Fruit fly (Drosophila melanogaster) whole organism, embryonic: ENCODE results near the gene CG10300.
A peak's percentile ranks its signal among the peaks of the same experiment; 100 is the strongest.

ENCODE experiments used
- CG10321 ChIP-seq: fragments of 200-800 bp; sonication (Bioruptor generic); IDR thresholded peaks from 2 replicates; pipeline ENCODE4 v1.3.6; 2022; ENCODE audit warnings: missing biosample characterization, missing genetic modification characterization
- CG11093 ChIP-seq: fragments of 200-800 bp; sonication (Bioruptor generic); IDR thresholded peaks from 3 replicates; pipeline ENCODE4 v1.3.6; 2022; ENCODE audit warnings: missing biosample characterization, missing genetic modification characterization
- CG11560 ChIP-seq: fragments of 200-800 bp; sonication (Bioruptor generic); IDR thresholded peaks from 3 replicates; pipeline ENCODE4 v1.3.6; 2022; ENCODE audit warnings: missing biosample characterization, missing genetic modification characterization
- CG12744 ChIP-seq: fragments of 200-800 bp; sonication (Bioruptor generic); optimal IDR thresholded peaks from 2 replicates; lab custom pipeline; 2016; ENCODE audit warnings: missing biosample characterization, missing genetic modification characterization
- CG13624 ChIP-seq: fragments of 200-800 bp; sonication (Bioruptor generic); optimal IDR thresholded peaks from 2 replicates; lab custom pipeline; 2016; ENCODE audit warnings: missing biosample characterization, missing genetic modification characterization
- CG15601 ChIP-seq: fragments of 200-800 bp; sonication (Bioruptor generic); optimal IDR thresholded peaks from 3 replicates; lab custom pipeline; 2019; ENCODE audit warnings: missing biosample characterization, mild to moderate bottlenecking, missing genetic modification characterization, moderate library complexity
- CG16815 ChIP-seq: fragments of 200-800 bp; sonication (Bioruptor generic); optimal IDR thresholded peaks from 3 replicates; lab custom pipeline; 2017; ENCODE audit warnings: missing biosample characterization, mild to moderate bottlenecking, missing genetic modification characterization
- CG30403 ChIP-seq: fragments of 200-800 bp; sonication (Bioruptor generic); optimal IDR thresholded peaks from 3 replicates; lab custom pipeline; 2016; ENCODE audit warnings: missing biosample characterization, missing genetic modification characterization
- CG34224 ChIP-seq: fragments of 200-800 bp; sonication (Bioruptor generic); IDR thresholded peaks from 3 replicates; pipeline ENCODE4 v1.3.6; 2022; ENCODE audit warnings: missing biosample characterization, missing genetic modification characterization; ENCODE audit not compliant: partially characterized antibody
- CG34422 ChIP-seq: fragments of 200-800 bp; sonication (Bioruptor generic); IDR thresholded peaks from 3 replicates; pipeline ENCODE4 v1.3.6; 2022; ENCODE audit warnings: missing biosample characterization, missing genetic modification characterization
- CG5180 ChIP-seq: fragments of 200-800 bp; sonication (Bioruptor generic); optimal IDR thresholded peaks from 3 replicates; lab custom pipeline; 2017; ENCODE audit warnings: missing biosample characterization, missing genetic modification characterization, mild to moderate bottlenecking, moderate library complexity, missing genetic modification reagents
- CG6689 ChIP-seq: fragments of 200-800 bp; sonication (Bioruptor generic); IDR thresholded peaks from 2 replicates; pipeline ENCODE4 v1.3.6; 2022; ENCODE audit warnings: missing biosample characterization, missing genetic modification characterization
- CG6791 ChIP-seq: fragments of 200-800 bp; sonication (Bioruptor generic); IDR thresholded peaks from 3 replicates; pipeline ENCODE4 v1.3.6; 2022; ENCODE audit warnings: missing biosample characterization, missing genetic modification characterization; ENCODE audit not compliant: partially characterized antibody
- CG8290 ChIP-seq, 3 experiments: fragments of 200-800 bp; sonication (Bioruptor generic); optimal IDR thresholded peaks; 2 replicates each; lab custom pipeline; 2016 to 2019; ENCODE audit warnings: missing biosample characterization in 3 of 3, missing genetic modification characterization in 3 of 3, mild to moderate bottlenecking in 2 of 3, moderate library complexity in 1 of 3
- CG8765 ChIP-seq: fragments of 200-800 bp; sonication (Bioruptor generic); IDR thresholded peaks from 2 replicates; pipeline ENCODE4 v1.3.6; 2022; ENCODE audit warnings: missing biosample characterization, missing genetic modification characterization
- CG9727 ChIP-seq: fragments of 200-800 bp; sonication (Bioruptor generic); optimal IDR thresholded peaks from 3 replicates; lab custom pipeline; 2017; ENCODE audit warnings: missing biosample characterization, mild to moderate bottlenecking, missing genetic modification characterization
- CHES-1-like ChIP-seq: fragments of 200-800 bp; sonication (Bioruptor generic); optimal IDR thresholded peaks from 2 replicates; lab custom pipeline; 2016; ENCODE audit warnings: missing biosample characterization, missing genetic modification characterization
- CTCF ChIP-seq: fragments of 200-800 bp; sonication (Bioruptor generic); optimal IDR thresholded peaks from 2 replicates; lab custom pipeline; 2017; ENCODE audit warnings: missing biosample characterization, mild to moderate bottlenecking, missing genetic modification characterization, moderate library complexity
- E2f1 ChIP-seq: fragments of 200-800 bp; sonication (Bioruptor generic); IDR thresholded peaks from 2 replicates; pipeline ENCODE4 v1.3.6; 2022; ENCODE audit warnings: missing biosample characterization, missing genetic modification characterization
- Eip74EF ChIP-seq, 2 experiments: fragments of 200-800 bp in 1 of 2; fragments of >200 bp in 1 of 2; sonication (Bioruptor generic) in 1 of 2; optimal IDR thresholded peaks; 2 replicates each; lab custom pipeline; 2017 to 2019; ENCODE audit warnings: missing biosample characterization in 2 of 2, missing genetic modification characterization in 2 of 2, mild to moderate bottlenecking in 1 of 2, moderate library complexity in 1 of 2
- Ets97D ChIP-seq: fragments of 200-800 bp; sonication (Bioruptor generic); optimal IDR thresholded peaks from 3 replicates; lab custom pipeline; 2016; ENCODE audit warnings: missing biosample characterization, missing genetic modification characterization
- Gsc ChIP-seq: fragments of 200-800 bp; sonication (Bioruptor generic); IDR thresholded peaks from 2 replicates; pipeline ENCODE4 v1.3.6; 2022; ENCODE audit warnings: missing biosample characterization, missing genetic modification characterization
- Hmr ChIP-seq: fragments of 200-800 bp; sonication (Bioruptor generic); optimal IDR thresholded peaks from 3 replicates; lab custom pipeline; 2017; ENCODE audit warnings: mild to moderate bottlenecking, missing biosample characterization, missing genetic modification reagents, missing genetic modification characterization
- MTF-1 ChIP-seq: fragments of 200-800 bp; sonication (Bioruptor generic); optimal IDR thresholded peaks from 2 replicates; lab custom pipeline; 2018; ENCODE audit warnings: missing biosample characterization, mild to moderate bottlenecking, missing genetic modification characterization, borderline replicate concordance
- Max ChIP-seq: fragments of 200-800 bp; sonication (Bioruptor generic); optimal IDR thresholded peaks from 2 replicates; lab custom pipeline; 2016; ENCODE audit warnings: missing biosample characterization, mild to moderate bottlenecking, missing genetic modification characterization
- Mes4 ChIP-seq: fragments of 200-800 bp; sonication (Bioruptor generic); optimal IDR thresholded peaks from 2 replicates; lab custom pipeline; 2016; ENCODE audit warnings: missing biosample characterization, missing genetic modification characterization
- NC2α ChIP-seq: fragments of 200-800 bp; sonication (Bioruptor generic); optimal IDR thresholded peaks from 2 replicates; lab custom pipeline; 2016; ENCODE audit warnings: missing biosample characterization, missing genetic modification characterization
- Sry-β ChIP-seq: fragments of 200-800 bp; sonication (Bioruptor generic); optimal IDR thresholded peaks from 2 replicates; lab custom pipeline; 2018; ENCODE audit warnings: missing biosample characterization, mild to moderate bottlenecking, missing genetic modification characterization, moderate library complexity
- TFAM ChIP-seq: fragments of 200-800 bp; sonication (Bioruptor generic); optimal IDR thresholded peaks from 2 replicates; lab custom pipeline; 2017; ENCODE audit warnings: missing biosample characterization, missing genetic modification characterization, inconsistent platforms
- ase ChIP-seq: fragments of 200-800 bp; sonication (Bioruptor generic); IDR thresholded peaks from 3 replicates; pipeline ENCODE4 v1.3.6; 2022; ENCODE audit warnings: missing biosample characterization, missing genetic modification characterization
- ash1 ChIP-seq: fragments of 200-800 bp; sonication (Bioruptor generic); optimal IDR thresholded peaks from 2 replicates; lab custom pipeline; 2018; ENCODE audit warnings: missing biosample characterization, mild to moderate bottlenecking, missing genetic modification characterization
- chm ChIP-seq: fragments of 200-800 bp; sonication (Bioruptor generic); IDR thresholded peaks from 2 replicates; pipeline ENCODE4 v1.3.6; 2022; ENCODE audit warnings: missing biosample characterization, missing genetic modification characterization
- ci ChIP-seq: fragments of 200-800 bp; sonication (Bioruptor generic); IDR thresholded peaks from 3 replicates; pipeline ENCODE4 v1.3.6; 2022; ENCODE audit warnings: missing biosample characterization, missing genetic modification characterization
- corto ChIP-seq: fragments of 200-800 bp; sonication (Bioruptor generic); optimal IDR thresholded peaks from 2 replicates; lab custom pipeline; 2016; ENCODE audit warnings: missing biosample characterization, mild to moderate bottlenecking, missing genetic modification characterization, moderate library complexity
- crc ChIP-seq: fragments of 200-800 bp; sonication (Bioruptor generic); optimal IDR thresholded peaks from 2 replicates; lab custom pipeline; 2016; ENCODE audit warnings: missing biosample characterization, missing genetic modification characterization
- dysf ChIP-seq: fragments of 200-800 bp; sonication (Bioruptor generic); IDR thresholded peaks from 3 replicates; pipeline ENCODE4 v1.3.6; 2022; ENCODE audit warnings: missing biosample characterization, missing genetic modification characterization
- ems ChIP-seq: fragments of 200-800 bp; sonication (Bioruptor generic); optimal IDR thresholded peaks from 3 replicates; lab custom pipeline; 2016; ENCODE audit warnings: missing biosample characterization, missing genetic modification characterization
- insv ChIP-seq, 2 experiments: fragments of 200-800 bp; sonication (Bioruptor generic); optimal IDR thresholded peaks; 3 replicates each; lab custom pipeline; 2016 to 2018; ENCODE audit warnings: missing biosample characterization in 2 of 2, missing genetic modification characterization in 2 of 2
- klu ChIP-seq: fragments of 200-800 bp; sonication (Bioruptor generic); IDR thresholded peaks from 2 replicates; pipeline ENCODE4 v1.3.6; 2022; ENCODE audit warnings: missing biosample characterization, missing genetic modification characterization
- kni ChIP-seq: fragments of 200-800 bp; sonication (Bioruptor generic); optimal IDR thresholded peaks from 3 replicates; lab custom pipeline; 2017; ENCODE audit warnings: mild to moderate bottlenecking, missing biosample characterization, missing genetic modification reagents, missing genetic modification characterization
- lola ChIP-seq, 3 experiments: fragments of >200 bp in 2 of 3; fragments of 200-800 bp in 1 of 3; sonication (Bioruptor generic) in 1 of 3; optimal IDR thresholded peaks; 2 replicates each; lab custom pipeline; 2017 to 2019; ENCODE audit warnings: missing biosample characterization in 3 of 3, missing genetic modification characterization in 3 of 3, mild to moderate bottlenecking in 1 of 3, moderate library complexity in 1 of 3
- oc ChIP-seq: fragments of 200-800 bp; sonication (Bioruptor generic); optimal IDR thresholded peaks from 2 replicates; lab custom pipeline; 2018; ENCODE audit warnings: missing biosample characterization, mild to moderate bottlenecking, missing genetic modification characterization, moderate library complexity
- pb ChIP-seq: fragments of 200-800 bp; sonication (Bioruptor generic); optimal IDR thresholded peaks from 3 replicates; lab custom pipeline; 2016; ENCODE audit warnings: missing biosample characterization, missing genetic modification characterization
- prd ChIP-seq, 3 experiments: fragments of >200 bp in 2 of 3; fragments of 200-800 bp in 1 of 3; sonication (Bioruptor generic) in 1 of 3; optimal IDR thresholded peaks in 2 of 3; IDR thresholded peaks in 1 of 3; 2 replicates in 2 of 3; 3 replicates in 1 of 3; pipeline versions ENCODE4 v1.3.6 to Lab custom; 2017 to 2022; ENCODE audit warnings: missing biosample characterization in 1 of 3, missing genetic modification characterization in 1 of 3
- scrt ChIP-seq: fragments of 200-800 bp; sonication (Bioruptor generic); optimal IDR thresholded peaks from 2 replicates; lab custom pipeline; 2018; ENCODE audit warnings: missing biosample characterization, mild to moderate bottlenecking, missing genetic modification characterization, moderate library complexity
- sna ChIP-seq: fragments of 200-800 bp; sonication (Bioruptor generic); IDR thresholded peaks from 2 replicates; pipeline ENCODE4 v1.3.6; 2022; ENCODE audit warnings: missing biosample characterization, missing genetic modification characterization; ENCODE audit not compliant: partially characterized antibody
- tll ChIP-seq, 2 experiments: fragments of 200-800 bp in 1 of 2; fragments of >200 bp in 1 of 2; sonication (Bioruptor generic) in 1 of 2; optimal IDR thresholded peaks; 2 replicates each; lab custom pipeline; 2017 to 2019; ENCODE audit warnings: missing biosample characterization in 2 of 2, missing genetic modification characterization in 2 of 2, mild to moderate bottlenecking in 1 of 2, moderate library complexity in 1 of 2
- zf30C ChIP-seq: fragments of 200-800 bp; sonication (Bioruptor generic); optimal IDR thresholded peaks from 3 replicates; lab custom pipeline; 2018; ENCODE audit warnings: missing biosample characterization, mild to moderate bottlenecking, missing genetic modification characterization

The CG10300 gene

dm6 chr3R:23709508-23710208 lies 1.7 kb upstream of the CG10300 start, which contains the start of gene CG10301 (continued):
- peak; percentile 21 for TF ChIP-seq Ets97D
- TF ChIP-seq TFAM: no peak
- TF ChIP-seq dysf: peak; percentile 62; the same call in 2 of the 3 replicates
- peak; percentile 63 for TF ChIP-seq CG16815 (GFP tag; lab: Kevin White, UChicago)
- TF ChIP-seq ci (GFP tag; lab: Robert Waterston, UW): peak; percentile 82
- TF ChIP-seq ems (GFP tag; lab: Kevin White, UChicago): peak; percentile 24
- no peak for TF ChIP-seq corto (GFP tag; lab: Kevin White, UChicago)
- no peak for TF ChIP-seq Mes4 (GFP tag; lab: Kevin White, UChicago)
- TF ChIP-seq CG9727 (GFP tag; lab: Kevin White, UChicago): peak; percentile 79
- no peak for TF ChIP-seq CG12744 (GFP tag; lab: Kevin White, UChicago)
- TF ChIP-seq pb (GFP tag; lab: Kevin White, UChicago): no peak
- no peak for TF ChIP-seq CG11093 (GFP tag; lab: Robert Waterston, UW)
- TF ChIP-seq sna (GFP tag; lab: Robert Waterston, UW): no peak
- peak in 1 of 2 experiments; percentile 20 for TF ChIP-seq Eip74EF (GFP tag; optimal IDR thresholded peaks at IDR 0.05; lab: Kevin White, UChicago)
- peak; percentile 72 for TF ChIP-seq chm (GFP tag; lab: Robert Waterston, UW)
- TF ChIP-seq insv (GFP tag; optimal IDR thresholded peaks at IDR 0.05; lab: Kevin White, UChicago): no peak
- TF ChIP-seq CG30403 (GFP tag; lab: Kevin White, UChicago): peak; percentile 54
- no peak for TF ChIP-seq CG13624
- TF ChIP-seq CG8290 (GFP tag; optimal IDR thresholded peaks at IDR 0.05; lab: Kevin White, UChicago): peak; percentile 24
- no peak for TF ChIP-seq CG8290 (tag; optimal IDR thresholded peaks at IDR 0.05; lab: Kevin White, UChicago)
- TF ChIP-seq CG6791 (GFP tag; lab: Robert Waterston, UW): no peak
- TF ChIP-seq ase: no peak
- peak; percentile 81 for TF ChIP-seq CG8765 (GFP tag; lab: Robert Waterston, UW)
- no peak for TF ChIP-seq Hmr
- TF ChIP-seq CHES-1-like (GFP tag; lab: Kevin White, UChicago): no peak
- TF ChIP-seq E2f1 (GFP tag; lab: Robert Waterston, UW): peak; percentile 60
- TF ChIP-seq MTF-1 (GFP tag; lab: Kevin White, UChicago): no peak
- no peak for TF ChIP-seq Sry-β (GFP tag; lab: Kevin White, UChicago)
- TF ChIP-seq zf30C (GFP tag; lab: Kevin White, UChicago): peak; percentile 81
- TF ChIP-seq ash1 (GFP tag; lab: Kevin White, UChicago): no peak
- TF ChIP-seq kni: no peak
- TF ChIP-seq lola (GFP tag; optimal IDR thresholded peaks at IDR 0.05; lab: Kevin White, UChicago): peak in 1 of 3 experiments; percentile 81
- TF ChIP-seq CG5180 (GFP tag; lab: Kevin White, UChicago): peak; percentile 1
- peak; percentile 52 for TF ChIP-seq oc (tag; lab: Kevin White, UChicago)
- no peak for TF ChIP-seq CG11560 (tag; lab: Robert Waterston, UW)
- TF ChIP-seq CG34224 (GFP tag; lab: Robert Waterston, UW): no peak
- peak; percentile 25; the same call in 1 of the 2 replicates for TF ChIP-seq Gsc
- TF ChIP-seq crc (GFP tag; lab: Kevin White, UChicago): no peak
- no peak for TF ChIP-seq tll (GFP tag; optimal IDR thresholded peaks at IDR 0.05; lab: Kevin White, UChicago)
- TF ChIP-seq CG6689: peak; percentile 59
- no peak for TF ChIP-seq CG10321
- peak; percentile 13 for TF ChIP-seq CTCF (GFP tag; lab: Kevin White, UChicago)
- TF ChIP-seq prd (optimal IDR thresholded peaks at IDR 0.05; lab: Kevin White, UChicago): no peak
- peak; percentile 86 for TF ChIP-seq prd (GFP tag; IDR thresholded peaks at IDR 0.05; lab: Robert Waterston, UW)
- TF ChIP-seq CG34422: no peak
- no peak for TF ChIP-seq klu (GFP tag; lab: Robert Waterston, UW)
- TF ChIP-seq Max: peak; percentile 20
- no peak for TF ChIP-seq scrt (GFP tag; lab: Kevin White, UChicago)
- peak; percentile 9 for TF ChIP-seq NC2α (GFP tag; lab: Kevin White, UChicago)
- TF ChIP-seq CG15601: peak; percentile 67
